Fruit fly (Drosophila melanogaster) whole organism, embryonic: ENCODE measurements around the gene Taf8.
A peak's percentile ranks its signal among the peaks of the same experiment; 100 is the strongest.

Source experiments
- CG11696 ChIP-seq: fragments of 200-800 bp; sonication (Bioruptor generic); IDR thresholded peaks from 2 replicates; pipeline ENCODE4 v1.3.6; 2022; ENCODE audit warnings: missing biosample characterization, missing genetic modification characterization
- CG13123 ChIP-seq: fragments of 200-800 bp; sonication (Bioruptor generic); optimal IDR thresholded peaks from 2 replicates; lab custom pipeline; 2016; ENCODE audit warnings: missing biosample characterization, missing genetic modification characterization
- CG13296 ChIP-seq: fragments of 200-800 bp; sonication (Bioruptor generic); optimal IDR thresholded peaks from 3 replicates; lab custom pipeline; 2018; ENCODE audit warnings: missing biosample characterization, mild to moderate bottlenecking, missing genetic modification characterization
- CG13894 ChIP-seq: fragments of 200-800 bp; sonication (Bioruptor generic); optimal IDR thresholded peaks from 3 replicates; lab custom pipeline; 2018; ENCODE audit warnings: missing biosample characterization, mild to moderate bottlenecking, missing genetic modification characterization, moderate library complexity
- CG14667 ChIP-seq: fragments of 200-800 bp; sonication (Bioruptor generic); IDR thresholded peaks from 2 replicates; pipeline ENCODE4 v1.3.6; 2022; ENCODE audit warnings: missing biosample characterization, missing genetic modification characterization
- CG17186 ChIP-seq: fragments of 200-800 bp; sonication (Bioruptor generic); optimal IDR thresholded peaks from 3 replicates; lab custom pipeline; 2017; ENCODE audit warnings: missing biosample characterization, missing genetic modification reagents, missing genetic modification characterization
- CG18262 ChIP-seq: fragments of 200-800 bp; optimal IDR thresholded peaks from 3 replicates; lab custom pipeline; 2019; ENCODE audit warnings: missing biosample characterization, mild to moderate bottlenecking, missing genetic modification characterization, moderate library complexity
- CG18764 ChIP-seq: fragments of 200-800 bp; sonication (Bioruptor generic); optimal IDR thresholded peaks from 3 replicates; lab custom pipeline; 2016; ENCODE audit warnings: missing biosample characterization, missing genetic modification characterization
- CG2199 ChIP-seq: fragments of 200-800 bp; sonication (Bioruptor generic); IDR thresholded peaks from 3 replicates; pipeline ENCODE4 v1.3.6; 2022; ENCODE audit warnings: missing biosample characterization, missing genetic modification characterization
- CG2889 ChIP-seq: fragments of 200-800 bp; sonication (Bioruptor generic); IDR thresholded peaks from 3 replicates; pipeline ENCODE4 v1.3.6; 2022; ENCODE audit warnings: missing biosample characterization, missing genetic modification characterization
- CG30403 ChIP-seq: fragments of 200-800 bp; sonication (Bioruptor generic); optimal IDR thresholded peaks from 3 replicates; lab custom pipeline; 2016; ENCODE audit warnings: missing biosample characterization, missing genetic modification characterization
- CG31388 ChIP-seq: fragments of 200-800 bp; sonication (Bioruptor generic); optimal IDR thresholded peaks from 2 replicates; lab custom pipeline; 2016; ENCODE audit warnings: missing biosample characterization, missing genetic modification characterization
- CG3726 ChIP-seq: fragments of 200-800 bp; sonication (Bioruptor generic); IDR thresholded peaks from 3 replicates; pipeline ENCODE4, ENCODE4 v1.3.6; 2022; ENCODE audit warnings: missing biosample characterization, missing genetic modification characterization
- CG3838 ChIP-seq: fragments of 200-800 bp; sonication (Bioruptor generic); optimal IDR thresholded peaks from 3 replicates; lab custom pipeline; 2016; ENCODE audit warnings: missing biosample characterization, missing genetic modification characterization
- CG5180 ChIP-seq: fragments of 200-800 bp; sonication (Bioruptor generic); optimal IDR thresholded peaks from 3 replicates; lab custom pipeline; 2017; ENCODE audit warnings: missing biosample characterization, missing genetic modification characterization, mild to moderate bottlenecking, moderate library complexity, missing genetic modification reagents
- CG7271 ChIP-seq: fragments of 200-800 bp; sonication (Bioruptor generic); optimal IDR thresholded peaks from 2 replicates; lab custom pipeline; 2018; ENCODE audit warnings: missing biosample characterization, mild to moderate bottlenecking, missing genetic modification characterization, moderate library complexity
- CG7372 ChIP-seq: fragments of 200-800 bp; sonication (Bioruptor generic); IDR thresholded peaks from 2 replicates; pipeline ENCODE4 v1.3.6; 2022; ENCODE audit warnings: missing biosample characterization, missing genetic modification characterization
- CG7556 ChIP-seq: fragments of 200-800 bp; sonication (Bioruptor generic); optimal IDR thresholded peaks from 2 replicates; lab custom pipeline; 2017; ENCODE audit warnings: missing biosample characterization, mild to moderate bottlenecking, missing genetic modification characterization
- CG7839 ChIP-seq: fragments of 200-800 bp; sonication (Bioruptor generic); optimal IDR thresholded peaks from 3 replicates; lab custom pipeline; 2018; ENCODE audit warnings: missing biosample characterization, mild to moderate bottlenecking, missing genetic modification characterization, moderate library complexity
- CG7963 ChIP-seq: fragments of 200-800 bp; sonication (Bioruptor generic); IDR thresholded peaks from 3 replicates; pipeline ENCODE4 v1.3.6; 2022; ENCODE audit warnings: missing biosample characterization, missing genetic modification characterization; ENCODE audit not compliant: partially characterized antibody
- CG7987 ChIP-seq: fragments of 200-800 bp; sonication (Bioruptor generic); optimal IDR thresholded peaks from 2 replicates; lab custom pipeline; 2018; ENCODE audit warnings: missing biosample characterization, mild to moderate bottlenecking, missing genetic modification characterization, moderate library complexity
- CG8359 ChIP-seq: fragments of 200-800 bp; sonication (Bioruptor generic); optimal IDR thresholded peaks from 2 replicates; lab custom pipeline; 2017; ENCODE audit warnings: missing biosample characterization, mild to moderate bottlenecking, missing genetic modification characterization, borderline replicate concordance
- CG8765 ChIP-seq: fragments of 200-800 bp; sonication (Bioruptor generic); IDR thresholded peaks from 2 replicates; pipeline ENCODE4 v1.3.6; 2022; ENCODE audit warnings: missing biosample characterization, missing genetic modification characterization
- H15 ChIP-seq: fragments of 200-800 bp; sonication (Bioruptor generic); IDR thresholded peaks from 3 replicates; pipeline ENCODE4 v1.3.6; 2022; ENCODE audit warnings: missing biosample characterization, missing genetic modification characterization
- H2.0 ChIP-seq: fragments of 200-800 bp; sonication (Bioruptor generic); IDR thresholded peaks from 2 replicates; pipeline ENCODE4 v1.3.6; 2022; ENCODE audit warnings: missing biosample characterization, missing genetic modification characterization
- Hand ChIP-seq: fragments of 200-800 bp; sonication (Bioruptor generic); optimal IDR thresholded peaks from 2 replicates; lab custom pipeline; 2017; ENCODE audit warnings: mild to moderate bottlenecking, missing biosample characterization, missing genetic modification reagents, missing genetic modification characterization
- Mes4 ChIP-seq: fragments of 200-800 bp; sonication (Bioruptor generic); optimal IDR thresholded peaks from 2 replicates; lab custom pipeline; 2016; ENCODE audit warnings: missing biosample characterization, missing genetic modification characterization
- NC2α ChIP-seq: fragments of 200-800 bp; sonication (Bioruptor generic); optimal IDR thresholded peaks from 2 replicates; lab custom pipeline; 2016; ENCODE audit warnings: missing biosample characterization, missing genetic modification characterization
- Trl ChIP-seq, 3 experiments: fragments of >200 bp in 2 of 3; fragments of 200-800 bp in 1 of 3; sonication (Bioruptor generic) in 1 of 3; optimal IDR thresholded peaks; 2 replicates in 1 of 3; 3 replicates in 2 of 3; lab custom pipeline; 2016 to 2017; ENCODE audit warnings: missing biosample characterization in 1 of 3, missing genetic modification characterization in 1 of 3
- aop ChIP-seq: fragments of 200-800 bp; sonication (Bioruptor generic); IDR thresholded peaks from 2 replicates; pipeline ENCODE4 v1.3.6; 2022; ENCODE audit warnings: missing biosample characterization, missing genetic modification characterization
- bowl ChIP-seq: fragments of 200-800 bp; sonication (Bioruptor generic); IDR thresholded peaks from 2 replicates; pipeline ENCODE4 v1.3.6; 2022; ENCODE audit warnings: missing biosample characterization, missing genetic modification characterization
- br ChIP-seq: fragments of >200 bp; optimal IDR thresholded peaks from 2 replicates; lab custom pipeline; 2017
- cas ChIP-seq: fragments of 200-800 bp; sonication (Bioruptor generic); IDR thresholded peaks from 2 replicates; pipeline ENCODE4 v1.3.6; 2022; ENCODE audit warnings: missing biosample characterization, missing genetic modification characterization
- crc ChIP-seq: fragments of 200-800 bp; sonication (Bioruptor generic); optimal IDR thresholded peaks from 2 replicates; lab custom pipeline; 2016; ENCODE audit warnings: missing biosample characterization, missing genetic modification characterization
- croc ChIP-seq: fragments of 200-800 bp; sonication (Bioruptor generic); conservative IDR thresholded peaks from 3 replicates; pipeline ENCODE4 v1.3.6; 2022; ENCODE audit warnings: missing biosample characterization, missing genetic modification characterization
- crol ChIP-seq: fragments of 200-800 bp; sonication (Bioruptor generic); IDR thresholded peaks from 2 replicates; pipeline ENCODE4 v1.3.6; 2022; ENCODE audit warnings: missing biosample characterization, missing genetic modification characterization
- disco-r ChIP-seq: fragments of 200-800 bp; sonication (Bioruptor generic); optimal IDR thresholded peaks from 2 replicates; lab custom pipeline; 2016; ENCODE audit warnings: missing biosample characterization, missing genetic modification characterization
- dysf ChIP-seq: fragments of 200-800 bp; sonication (Bioruptor generic); IDR thresholded peaks from 3 replicates; pipeline ENCODE4 v1.3.6; 2022; ENCODE audit warnings: missing biosample characterization, missing genetic modification characterization
- klu ChIP-seq: fragments of 200-800 bp; sonication (Bioruptor generic); IDR thresholded peaks from 2 replicates; pipeline ENCODE4 v1.3.6; 2022; ENCODE audit warnings: missing biosample characterization, missing genetic modification characterization
- luna ChIP-seq: fragments of 200-800 bp; sonication (Bioruptor generic); optimal IDR thresholded peaks from 2 replicates; lab custom pipeline; 2016; ENCODE audit warnings: missing biosample characterization, missing genetic modification characterization
- pros ChIP-seq: fragments of 200-800 bp; sonication (Bioruptor generic); optimal IDR thresholded peaks from 3 replicates; lab custom pipeline; 2019; ENCODE audit warnings: missing biosample characterization, mild to moderate bottlenecking, missing genetic modification characterization, moderate library complexity
- salm ChIP-seq: fragments of 200-800 bp; sonication (Bioruptor generic); optimal IDR thresholded peaks from 2 replicates; lab custom pipeline; 2018; ENCODE audit warnings: missing biosample characterization, mild to moderate bottlenecking, missing genetic modification characterization
- seq ChIP-seq: fragments of 200-800 bp; sonication (Bioruptor generic); IDR thresholded peaks from 2 replicates; pipeline ENCODE4 v1.3.6; 2022; ENCODE audit warnings: missing biosample characterization, missing genetic modification characterization
- shn ChIP-seq: fragments of 200-800 bp; sonication (Bioruptor generic); optimal IDR thresholded peaks from 3 replicates; lab custom pipeline; 2016; ENCODE audit warnings: missing biosample characterization, missing genetic modification characterization
- sisA ChIP-seq: fragments of 200-800 bp; sonication (Bioruptor generic); IDR thresholded peaks from 2 replicates; pipeline ENCODE4 v1.3.6; 2022; ENCODE audit warnings: missing biosample characterization, missing genetic modification characterization
- slbo ChIP-seq: fragments of 200-800 bp; sonication (Bioruptor generic); IDR thresholded peaks from 2 replicates; pipeline ENCODE4 v1.3.6; 2022; ENCODE audit warnings: missing biosample characterization, missing genetic modification characterization
- so ChIP-seq: fragments of 200-800 bp; sonication (Bioruptor generic); IDR thresholded peaks from 3 replicates; pipeline ENCODE4 v1.3.6; 2022; ENCODE audit warnings: missing biosample characterization, missing genetic modification characterization
- sob ChIP-seq: fragments of 200-800 bp; sonication (Bioruptor generic); IDR thresholded peaks from 2 replicates; pipeline ENCODE4 v1.3.6; 2022; ENCODE audit warnings: missing biosample characterization, missing genetic modification characterization
- sug ChIP-seq: fragments of 200-800 bp; optimal IDR thresholded peaks from 2 replicates; lab custom pipeline; 2019; ENCODE audit warnings: missing biosample characterization, mild to moderate bottlenecking, missing genetic modification characterization, moderate library complexity
- tll ChIP-seq, 2 experiments: fragments of 200-800 bp in 1 of 2; fragments of >200 bp in 1 of 2; sonication (Bioruptor generic) in 1 of 2; optimal IDR thresholded peaks; 2 replicates each; lab custom pipeline; 2017 to 2019; ENCODE audit warnings: missing biosample characterization in 2 of 2, missing genetic modification characterization in 2 of 2, mild to moderate bottlenecking in 1 of 2, moderate library complexity in 1 of 2
- wor ChIP-seq: fragments of 200-800 bp; sonication (Bioruptor generic); IDR thresholded peaks from 2 replicates; pipeline ENCODE4 v1.3.6; 2022; ENCODE audit warnings: missing biosample characterization, missing genetic modification characterization
- zen2 ChIP-seq: fragments of 200-800 bp; sonication (Bioruptor generic); IDR thresholded peaks from 3 replicates; pipeline ENCODE4 v1.3.6; 2022; ENCODE audit warnings: missing biosample characterization, missing genetic modification characterization; ENCODE audit not compliant: partially characterized antibody

The Taf8 gene

DNA sequence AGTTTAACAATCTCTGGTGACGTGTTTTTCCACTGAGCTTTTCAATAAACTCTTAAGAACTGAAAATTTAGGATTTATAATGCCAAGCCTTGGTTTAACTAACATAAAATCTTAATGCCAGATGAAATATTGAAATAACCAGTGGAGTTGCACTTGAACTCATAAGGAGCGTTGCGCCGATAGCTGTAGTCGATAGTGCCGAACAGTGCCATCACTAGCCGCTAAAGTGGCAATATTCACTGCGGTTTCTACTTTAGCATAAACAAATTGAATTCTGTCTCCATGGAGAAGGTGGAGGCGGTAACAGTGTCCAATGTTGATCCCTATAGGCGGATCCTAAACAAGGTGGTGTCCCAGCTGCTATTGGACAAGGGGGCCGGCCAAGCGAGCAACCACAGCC is at the start of gene Taf8 (continued):
- TF ChIP-seq slbo (GFP tag; lab: Robert Waterston, UW) (peak; percentile 63), CG2889 (no peak), H15 (GFP tag; lab: Robert Waterston, UW) (no peak), pros (GFP tag; lab: Kevin White, UChicago) (no peak), sug (tag; lab: Kevin White, UChicago) (no peak), crol (GFP tag; lab: Robert Waterston, UW) (no peak), zen2 (GFP tag; lab: Robert Waterston, UW) (peak; percentile 51; the same call in 2 of the 3 replicates), CG13296 (GFP tag; lab: Kevin White, UChicago) (no peak), CG30403 (GFP tag; lab: Kevin White, UChicago) (peak; percentile 4), crc (no peak), so (GFP tag; lab: Robert Waterston, UW) (no peak), CG31388 (GFP tag; lab: Kevin White, UChicago) (no peak), CG7963 (GFP tag; lab: Robert Waterston, UW) (peak; percentile 53; the same call in 2 of the 3 replicates), H2.0 (GFP tag; lab: Robert Waterston, UW) (no peak), CG7556 (GFP tag; lab: Kevin White, UChicago) (no peak), CG14667 (GFP tag; lab: Robert Waterston, UW) (no peak), br (lab: Kevin White, UChicago) (no peak), klu (GFP tag; lab: Robert Waterston, UW) (no peak), aop (GFP tag; lab: Robert Waterston, UW) (no peak), sisA (GFP tag; lab: Robert Waterston, UW) (0 out of 2 replicates have a peak, but pooled peaks have one; percentile 5), CG13123 (no peak), NC2α (GFP tag; lab: Kevin White, UChicago) (no peak), salm (tag; lab: Kevin White, UChicago) (no peak), sob (GFP tag; lab: Robert Waterston, UW) (0 out of 2 replicates have a peak, but pooled peaks have one; percentile 7), CG7372 (GFP tag; lab: Robert Waterston, UW) (no peak), wor (GFP tag; lab: Robert Waterston, UW) (no peak), CG7987 (GFP tag; lab: Kevin White, UChicago) (no peak), CG11696 (GFP tag; lab: Robert Waterston, UW) (no peak), CG17186 (GFP tag; lab: Kevin White, UChicago) (no peak), CG7271 (tag; lab: Kevin White, UChicago) (no peak), shn (GFP tag; lab: Kevin White, UChicago) (peak; percentile 11), luna (GFP tag; lab: Kevin White, UChicago) (no peak), disco-r (GFP tag; lab: Kevin White, UChicago) (no peak), dysf (GFP tag; lab: Robert Waterston, UW) (no peak), croc (GFP tag; lab: Robert Waterston, UW) (no peak), CG8359 (GFP tag; lab: Kevin White, UChicago) (no peak), bowl (GFP tag; lab: Robert Waterston, UW) (no peak), Mes4 (GFP tag; lab: Kevin White, UChicago) (no peak), CG8765 (GFP tag; lab: Robert Waterston, UW) (no peak), tll (GFP tag; optimal IDR thresholded peaks at IDR 0.05; lab: Kevin White, UChicago) (no peak), seq (GFP tag; lab: Robert Waterston, UW) (no peak), CG2199 (GFP tag; lab: Robert Waterston, UW) (no peak), CG18262 (no peak), CG7839 (tag; lab: Kevin White, UChicago) (no peak), CG5180 (GFP tag; lab: Kevin White, UChicago) (no peak), CG3726 (GFP tag; lab: Robert Waterston, UW) (no peak), cas (no peak), Trl (optimal IDR thresholded peaks at IDR 0.05; lab: Kevin White, UChicago) (no peak), Trl (GFP tag; optimal IDR thresholded peaks at IDR 0.05; lab: Kevin White, UChicago) (no peak), CG3838 (GFP tag; lab: Kevin White, UChicago) (no peak), CG13894 (tag; lab: Kevin White, UChicago) (no peak), Hand (GFP tag; lab: Kevin White, UChicago) (no peak), CG18764 (GFP tag; lab: Kevin White, UChicago) (no peak)
